Worm (Caenorhabditis elegans): ENCODE measurements around the gene daf-18.
A peak's percentile ranks its signal among the peaks of the same experiment; 100 is the strongest.

Gene daf-18

DNA sequence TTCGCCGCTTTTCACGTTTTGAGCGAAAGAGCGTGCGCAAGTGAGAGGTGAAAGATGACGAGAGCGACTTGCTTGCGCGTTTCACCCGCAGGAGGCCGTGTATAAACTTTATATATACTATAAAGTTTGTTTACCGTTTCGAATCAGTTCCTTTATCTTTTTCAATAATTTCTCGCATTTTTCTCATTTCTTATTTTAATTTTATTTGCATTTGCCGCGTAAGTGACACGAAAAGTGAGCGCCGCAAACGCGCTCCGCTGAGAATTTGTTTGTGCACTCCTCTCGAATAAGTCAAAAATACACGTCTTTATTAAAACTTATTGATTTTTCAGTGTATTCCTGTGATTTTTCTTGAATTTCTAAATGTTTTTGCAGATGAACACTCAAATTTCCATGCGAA, 18.6 kb upstream of the daf-18 start, which contains the start of gene mrpl-55:
Gene mrpl-55 (plus strand): TSS at position 364 of the 400 bp plus-strand sequence.
- no peak for TF ChIP-seq B0310.2 (tag; optimal IDR thresholded peaks at IDR 0.05)
- no peak for TF ChIP-seq tra-4 (tag; optimal IDR thresholded peaks at IDR 0.05)
- no peak for TF ChIP-seq hmbx-1 (tag; optimal IDR thresholded peaks at IDR 0.05)
- no peak for TF ChIP-seq flt-1 (GFP tag; IDR thresholded peaks at IDR 0.05)
- TF ChIP-seq ceh-36 (tag; optimal IDR thresholded peaks at IDR 0.05): no peak
- no peak for TF ChIP-seq hmg-4 (GFP tag; optimal IDR thresholded peaks at IDR 0.05)
- no peak for TF ChIP-seq ceh-13 (GFP tag; optimal IDR thresholded peaks at IDR 0.05)
- 0 out of 2 replicates have a peak, but pooled peaks have one; percentile 26 for TF ChIP-seq pes-1 (GFP tag; IDR thresholded peaks at IDR 0.05)
- no peak for TF ChIP-seq hnd-1 (tag; optimal IDR thresholded peaks at IDR 0.05)
- peak; percentile 72 for TF ChIP-seq F13C5.2 (tag; optimal IDR thresholded peaks at IDR 0.05)

DNA sequence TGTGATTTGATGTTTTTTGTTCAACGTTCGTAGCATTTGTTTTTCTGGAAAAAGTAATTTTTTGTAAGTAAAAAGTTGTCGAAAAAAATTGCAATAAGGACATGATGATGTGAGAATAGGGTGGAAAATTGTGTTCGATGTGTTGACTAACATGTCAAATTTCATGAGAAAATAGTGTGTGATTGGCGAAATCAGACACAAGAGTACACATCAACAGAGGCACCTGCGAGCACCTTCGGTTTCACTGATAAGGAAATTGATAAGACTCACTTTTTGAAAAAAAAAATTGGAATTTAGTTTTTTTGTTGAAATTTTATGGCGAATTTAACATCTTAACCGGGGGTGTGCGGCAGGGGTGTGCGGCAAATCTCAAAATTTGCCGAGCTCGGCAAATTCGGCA, 15.5 kb upstream of the daf-18 start, which contains the start of gene hum-8:
Gene hum-8 (minus strand): TSS at position 46 of the 400 bp plus-strand sequence.
- TF ChIP-seq ceh-13 (GFP tag; optimal IDR thresholded peaks at IDR 0.05) (no peak), scrt-1 (GFP tag; IDR thresholded peaks at IDR 0.05) (no peak), B0310.2 (tag; optimal IDR thresholded peaks at IDR 0.05) (no peak)

DNA sequence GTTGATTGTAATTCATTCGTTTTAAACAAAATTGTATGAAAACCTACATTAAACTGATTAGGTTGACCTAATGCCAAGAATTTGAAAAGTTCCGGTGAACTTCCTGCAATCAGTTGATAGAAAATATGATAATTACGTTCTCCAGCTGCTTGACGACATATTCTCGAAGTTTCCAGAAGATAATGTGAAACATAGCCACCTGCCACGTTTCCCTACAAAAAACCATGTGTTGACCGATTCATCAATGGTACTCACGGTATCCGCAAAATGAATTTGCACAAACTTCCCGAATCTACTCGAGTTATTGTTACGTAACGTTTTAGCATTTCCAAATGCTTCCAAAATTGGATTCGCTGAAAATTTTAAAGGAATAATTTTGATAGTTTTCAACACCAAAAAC, 13.4 kb upstream of the daf-18 start:
- no peak for TF ChIP-seq scrt-1 (GFP tag; IDR thresholded peaks at IDR 0.05)
- TF ChIP-seq tbx-37 (GFP tag; conservative IDR thresholded peaks at IDR 0.05): no peak
- no peak for TF ChIP-seq tbx-11 (GFP tag; IDR thresholded peaks at IDR 0.05)
- TF ChIP-seq hmbx-1 (tag; optimal IDR thresholded peaks at IDR 0.05): no peak
- TF ChIP-seq F13C5.2 (tag; optimal IDR thresholded peaks at IDR 0.05): no peak
- no peak for TF ChIP-seq ceh-13 (GFP tag; optimal IDR thresholded peaks at IDR 0.05)
- no peak for TF ChIP-seq sea-1 (GFP tag; conservative IDR thresholded peaks at IDR 0.05)
- no peak for TF ChIP-seq hnd-1 (tag; optimal IDR thresholded peaks at IDR 0.05)
- no peak for TF ChIP-seq pes-1 (GFP tag; IDR thresholded peaks at IDR 0.05)
- TF ChIP-seq ama-1 (optimal IDR thresholded peaks at IDR 0.05): no peak
- TF ChIP-seq ceh-36 (tag; optimal IDR thresholded peaks at IDR 0.05): no peak
- TF ChIP-seq aly-1 (tag; optimal IDR thresholded peaks at IDR 0.05): no peak
- no peak for TF ChIP-seq flt-1 (GFP tag; IDR thresholded peaks at IDR 0.05)
- TF ChIP-seq hmg-4 (GFP tag; optimal IDR thresholded peaks at IDR 0.05): no peak
- no peak for TF ChIP-seq B0310.2 (tag; optimal IDR thresholded peaks at IDR 0.05)
- no peak for TF ChIP-seq ets-7 (tag; optimal IDR thresholded peaks at IDR 0.05)

DNA sequence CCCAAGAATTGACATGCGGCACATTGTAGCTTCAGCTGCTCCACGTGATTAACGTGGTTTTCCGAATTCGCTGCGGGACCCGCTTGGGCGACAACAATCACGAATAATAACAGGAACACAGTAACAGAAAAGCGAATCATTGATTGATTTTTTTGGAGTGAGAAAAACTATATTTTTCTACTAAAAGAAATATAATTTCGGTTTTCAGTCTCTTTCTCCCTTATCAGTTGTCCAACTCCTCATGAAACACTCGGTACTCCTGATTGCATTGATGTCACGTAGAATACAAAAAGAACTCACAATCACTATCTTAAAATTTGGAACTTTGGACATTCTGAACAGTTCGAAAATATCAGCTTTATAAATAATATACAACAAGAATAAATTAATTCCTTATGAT, 3.9 kb upstream of the daf-18 start, which contains the start of gene Y66H1A.5:
Gene Y66H1A.5 (minus strand): TSS at position 265 of the 400 bp plus-strand sequence.
- no peak for TF ChIP-seq flt-1 (GFP tag; IDR thresholded peaks at IDR 0.05)
- no peak for TF ChIP-seq sea-1 (GFP tag; conservative IDR thresholded peaks at IDR 0.05)
- no peak for TF ChIP-seq tra-4 (tag; optimal IDR thresholded peaks at IDR 0.05)
- TF ChIP-seq hmbx-1 (tag; optimal IDR thresholded peaks at IDR 0.05): no peak
- TF ChIP-seq ama-1 (optimal IDR thresholded peaks at IDR 0.05): no peak
- no peak for TF ChIP-seq scrt-1 (GFP tag; IDR thresholded peaks at IDR 0.05)
- TF ChIP-seq hmg-4 (GFP tag; optimal IDR thresholded peaks at IDR 0.05): no peak
- TF ChIP-seq hnd-1 (tag; optimal IDR thresholded peaks at IDR 0.05): no peak
- TF ChIP-seq ceh-13 (GFP tag; optimal IDR thresholded peaks at IDR 0.05): no peak
- TF ChIP-seq pes-1 (GFP tag; IDR thresholded peaks at IDR 0.05): no peak
- no peak for TF ChIP-seq ceh-36 (tag; optimal IDR thresholded peaks at IDR 0.05)
- no peak for TF ChIP-seq aly-1 (tag; optimal IDR thresholded peaks at IDR 0.05)
- TF ChIP-seq B0310.2 (tag; optimal IDR thresholded peaks at IDR 0.05): no peak
- TF ChIP-seq tbx-37 (GFP tag; conservative IDR thresholded peaks at IDR 0.05): no peak
- TF ChIP-seq F13C5.2 (tag; optimal IDR thresholded peaks at IDR 0.05): no peak
- TF ChIP-seq tbx-11 (GFP tag; IDR thresholded peaks at IDR 0.05): no peak
- no peak for TF ChIP-seq ets-7 (tag; optimal IDR thresholded peaks at IDR 0.05)

DNA sequence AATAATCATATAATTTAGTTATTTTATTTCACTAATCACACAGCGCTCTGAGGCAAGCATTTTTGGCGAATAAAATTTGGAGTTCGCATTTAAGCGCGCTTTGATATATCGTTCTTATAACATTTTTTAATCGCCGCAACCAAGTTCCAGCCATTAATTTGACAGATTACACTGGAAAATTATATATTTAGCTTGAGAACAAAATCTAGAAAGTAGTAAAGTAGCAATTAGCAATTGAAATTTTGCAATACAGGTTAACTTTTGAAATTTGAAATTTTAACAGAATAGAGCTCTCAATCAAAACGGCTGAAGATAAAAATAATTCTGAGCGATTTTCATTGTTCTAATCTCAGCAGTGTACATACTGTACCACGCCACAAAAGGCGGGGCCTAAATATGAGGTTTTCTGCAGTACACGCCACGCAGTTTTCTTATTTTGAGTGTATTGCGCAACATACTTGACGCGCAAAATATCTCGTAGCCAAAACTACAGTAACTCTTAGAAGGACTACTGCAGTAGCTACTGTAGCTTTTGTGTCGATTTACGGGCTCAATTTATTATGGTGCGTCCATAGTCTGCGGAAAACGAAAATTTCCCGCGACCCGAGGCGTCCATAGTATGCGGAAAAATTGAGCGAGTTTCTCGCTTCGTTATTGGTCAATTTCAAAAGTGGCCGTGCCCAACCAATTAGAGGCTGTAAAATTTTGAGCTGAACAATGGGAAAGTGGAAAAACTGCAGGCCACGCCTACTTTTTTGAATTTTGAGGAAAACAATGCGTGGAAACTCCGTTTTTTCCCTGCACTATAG, 2.3 kb upstream of the daf-18 start:
- TF ChIP-seq pes-1 (GFP tag; IDR thresholded peaks at IDR 0.05) (0 out of 2 replicates have a peak, but pooled peaks have one; percentile 17), F13C5.2 (tag; optimal IDR thresholded peaks at IDR 0.05) (no peak)

DNA sequence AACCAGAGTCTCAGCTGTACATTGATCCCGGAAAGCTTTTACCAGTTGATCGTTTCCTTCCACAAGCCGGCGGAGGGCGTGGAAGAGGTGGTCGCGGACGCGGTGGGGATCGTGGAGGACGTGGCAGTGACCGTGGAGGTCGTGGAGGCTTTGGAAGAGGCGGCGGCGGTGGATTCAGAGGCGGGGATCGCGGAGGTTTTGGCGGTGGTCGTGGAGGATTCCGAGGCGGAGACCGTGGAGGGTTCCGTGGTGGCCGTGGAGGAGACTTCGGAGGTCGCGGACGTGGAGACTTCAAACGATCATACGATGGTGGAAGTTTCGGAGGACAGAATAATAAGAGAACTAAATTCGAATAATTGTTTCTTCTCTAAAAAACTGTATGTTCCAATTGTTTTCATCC, 1.6 kb upstream of the daf-18 start:
- TF ChIP-seq ama-1 (optimal IDR thresholded peaks at IDR 0.05): no peak
- TF ChIP-seq ets-7 (tag; optimal IDR thresholded peaks at IDR 0.05): no peak
- no peak for TF ChIP-seq F13C5.2 (tag; optimal IDR thresholded peaks at IDR 0.05)
- no peak for TF ChIP-seq tbx-37 (GFP tag; conservative IDR thresholded peaks at IDR 0.05)
- no peak for TF ChIP-seq hnd-1 (tag; optimal IDR thresholded peaks at IDR 0.05)
- TF ChIP-seq scrt-1 (GFP tag; IDR thresholded peaks at IDR 0.05): no peak
- no peak for TF ChIP-seq flt-1 (GFP tag; IDR thresholded peaks at IDR 0.05)
- TF ChIP-seq aly-1 (tag; optimal IDR thresholded peaks at IDR 0.05): no peak
- no peak for TF ChIP-seq ceh-13 (GFP tag; optimal IDR thresholded peaks at IDR 0.05)
- TF ChIP-seq tbx-11 (GFP tag; IDR thresholded peaks at IDR 0.05): no peak
- TF ChIP-seq pes-1 (GFP tag; IDR thresholded peaks at IDR 0.05): no peak
- no peak for TF ChIP-seq hmg-4 (GFP tag; optimal IDR thresholded peaks at IDR 0.05)
- TF ChIP-seq B0310.2 (tag; optimal IDR thresholded peaks at IDR 0.05): no peak
- TF ChIP-seq sea-1 (GFP tag; conservative IDR thresholded peaks at IDR 0.05): no peak
- TF ChIP-seq tra-4 (tag; optimal IDR thresholded peaks at IDR 0.05): no peak
- no peak for TF ChIP-seq hmbx-1 (tag; optimal IDR thresholded peaks at IDR 0.05)
- TF ChIP-seq ceh-36 (tag; optimal IDR thresholded peaks at IDR 0.05): no peak

DNA sequence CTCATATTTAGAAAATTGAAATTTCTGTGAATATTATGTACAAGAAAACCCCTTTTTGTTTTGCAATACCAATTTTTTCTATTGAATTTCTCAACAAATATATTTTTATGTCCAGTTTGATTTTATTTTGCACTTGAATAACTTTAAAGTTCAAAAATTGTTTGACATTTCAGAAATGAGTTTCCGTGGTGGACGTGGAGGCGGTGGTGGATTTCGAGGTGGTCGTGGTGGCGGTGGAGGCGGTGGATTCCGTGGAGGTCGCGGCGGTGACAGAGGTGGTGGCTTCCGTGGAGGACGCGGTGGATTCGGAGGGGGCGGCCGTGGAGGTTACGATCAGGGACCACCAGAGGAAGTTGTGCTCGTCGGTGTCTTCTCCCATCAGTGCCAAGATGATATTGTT, 1.0 kb upstream of the daf-18 start, which contains the start of gene garr-1:
Gene garr-1 (plus strand): TSS at position 174 of the 400 bp plus-strand sequence.
- TF ChIP-seq hnd-1 (tag; optimal IDR thresholded peaks at IDR 0.05) (no peak), hmbx-1 (tag; optimal IDR thresholded peaks at IDR 0.05) (no peak)

DNA sequence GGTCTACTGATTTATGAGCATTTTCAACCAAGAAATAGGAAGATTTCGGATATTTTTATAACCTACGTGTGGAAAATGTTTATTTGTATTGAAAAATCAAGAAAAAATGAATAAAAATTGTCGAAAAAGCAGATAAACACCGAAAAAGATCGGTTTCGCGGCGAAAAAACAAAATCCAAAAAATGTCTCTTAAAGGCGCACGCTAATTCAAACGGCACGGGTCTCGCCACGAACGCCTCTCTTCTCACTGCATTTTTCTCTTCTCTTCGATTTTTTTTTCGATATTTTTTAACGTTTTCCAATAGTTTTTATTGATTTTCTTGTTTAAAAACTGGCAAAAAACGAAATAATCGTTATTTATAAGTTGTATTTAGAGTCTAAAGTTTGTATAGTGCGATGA, 569 bp upstream of the daf-18 start:
- TF ChIP-seq pes-1 (GFP tag; IDR thresholded peaks at IDR 0.05) (no peak), hnd-1 (tag; optimal IDR thresholded peaks at IDR 0.05) (no peak), flt-1 (GFP tag; IDR thresholded peaks at IDR 0.05) (no peak), hmbx-1 (tag; optimal IDR thresholded peaks at IDR 0.05) (no peak), aly-1 (tag; optimal IDR thresholded peaks at IDR 0.05) (no peak), ceh-13 (GFP tag; optimal IDR thresholded peaks at IDR 0.05) (no peak), ets-7 (tag; optimal IDR thresholded peaks at IDR 0.05) (no peak), ceh-36 (tag; optimal IDR thresholded peaks at IDR 0.05) (no peak), scrt-1 (GFP tag; IDR thresholded peaks at IDR 0.05) (no peak), hmg-4 (GFP tag; optimal IDR thresholded peaks at IDR 0.05) (no peak), tra-4 (tag; optimal IDR thresholded peaks at IDR 0.05) (no peak)

All from whole organism, early embryonic.